Worm (Caenorhabditis elegans) whole organism, young adult: ENCODE results near the gene hsp-3.

Source experiments
- B0336.3 ChIP-seq: fragments of 200-800 bp; sonication (Bioruptor generic); IDR thresholded peaks from 2 replicates; pipeline ENCODE4 v1.3.6; 2022; ENCODE audit warnings: missing genetic modification characterization, missing compliant biosample characterization
- C06A6.2 ChIP-seq: fragments of 200-800 bp; sonication (Bioruptor generic); conservative IDR thresholded peaks from 2 replicates; pipeline ENCODE4 v1.3.6; 2022; ENCODE audit warnings: missing genetic modification characterization, missing compliant biosample characterization
- C17E4.6 ChIP-seq: fragments of 200-800 bp; sonication (Bioruptor generic); IDR thresholded peaks from 2 replicates; pipeline ENCODE4 v1.3.6; 2022; ENCODE audit warnings: missing genetic modification reagents, missing genetic modification characterization, missing compliant biosample characterization
- F10E7.11 ChIP-seq: sonication (generic microtip); optimal IDR thresholded peaks from 2 replicates; lab custom pipeline; 2017; ENCODE audit warnings: mild to moderate bottlenecking, missing genetic modification characterization, moderate library complexity, missing compliant biosample characterization
- F23B12.7 ChIP-seq: sonication (generic microtip); optimal IDR thresholded peaks from 2 replicates; lab custom pipeline; 2017; ENCODE audit warnings: missing genetic modification characterization, mild to moderate bottlenecking, missing compliant biosample characterization, antibody characterized with exemption, moderate library complexity; ENCODE audit not compliant: insufficient read depth
- F49E8.2 ChIP-seq: sonication (generic microtip); optimal IDR thresholded peaks from 3 replicates; lab custom pipeline; 2017; ENCODE audit warnings: missing genetic modification characterization, mild to moderate bottlenecking, missing compliant biosample characterization, antibody characterized with exemption, moderate library complexity; ENCODE audit not compliant: insufficient read depth
- T07F8.4 ChIP-seq: sonication (generic microtip); optimal IDR thresholded peaks from 2 replicates; lab custom pipeline; 2016; ENCODE audit warnings: mild to moderate bottlenecking, missing genetic modification characterization, moderate library complexity, missing compliant biosample characterization
- T26A5.8 ChIP-seq: sonication (generic microtip); optimal IDR thresholded peaks from 2 replicates; lab custom pipeline; 2016; ENCODE audit warnings: missing genetic modification characterization, missing compliant biosample characterization
- Y53F4B.3 ChIP-seq: fragments of 200-800 bp; sonication (Bioruptor generic); IDR thresholded peaks from 2 replicates; pipeline ENCODE4 v1.3.6; 2022; ENCODE audit warnings: missing genetic modification reagents, missing genetic modification characterization, missing compliant biosample characterization
- ama-1 ChIP-seq, 3 experiments: fragments of 150-350 bp in 1 of 3; sonication (generic microtip) in 2 of 3; optimal IDR thresholded peaks; 2 replicates each; lab custom pipeline; 2014 to 2018; ENCODE audit warnings: missing biosample characterization in 2 of 3, missing genetic modification characterization in 2 of 3, missing genetic modification reagents in 2 of 3
- aptf-3 ChIP-seq: fragments of 200-800 bp; sonication (Bioruptor generic); IDR thresholded peaks from 2 replicates; pipeline ENCODE4 v1.3.6; 2022; ENCODE audit warnings: missing genetic modification characterization, missing compliant biosample characterization
- athp-1 ChIP-seq: sonication (generic microtip); optimal IDR thresholded peaks from 2 replicates; lab custom pipeline; 2017; ENCODE audit warnings: mild to moderate bottlenecking, missing genetic modification characterization, missing compliant biosample characterization
- bed-1 ChIP-seq: fragments of 200-800 bp; sonication (Bioruptor generic); IDR thresholded peaks from 2 replicates; pipeline ENCODE4 v1.3.6; 2022; ENCODE audit warnings: missing genetic modification reagents, missing genetic modification characterization, missing compliant biosample characterization
- bed-2 ChIP-seq: fragments of 200-800 bp; sonication (Bioruptor generic); IDR thresholded peaks from 2 replicates; pipeline ENCODE4 v1.3.6; 2022; ENCODE audit warnings: missing genetic modification reagents, missing genetic modification characterization, missing compliant biosample characterization
- cebp-1 ChIP-seq, 2 experiments: fragments of 200-800 bp in 1 of 2; sonication (Bioruptor generic) in 1 of 2; sonication (generic microtip) in 1 of 2; IDR thresholded peaks in 1 of 2; optimal IDR thresholded peaks in 1 of 2; 2 replicates each; pipeline versions ENCODE4 v1.3.6 to Lab custom; 2017 to 2022; ENCODE audit warnings: missing compliant biosample characterization in 2 of 2, missing genetic modification characterization in 2 of 2, mild to moderate bottlenecking in 1 of 2, missing genetic modification reagents in 1 of 2, moderate library complexity in 1 of 2
- ceh-40 ChIP-seq: fragments of 200-800 bp; sonication (Bioruptor generic); IDR thresholded peaks from 2 replicates; pipeline ENCODE4 v1.3.6; 2022; ENCODE audit warnings: missing genetic modification characterization, missing compliant biosample characterization
- ceh-79 ChIP-seq: sonication (generic microtip); optimal IDR thresholded peaks from 2 replicates; lab custom pipeline; 2017; ENCODE audit warnings: mild to moderate bottlenecking, missing genetic modification characterization, missing compliant biosample characterization
- dpff-1 ChIP-seq: sonication (generic microtip); optimal IDR thresholded peaks from 2 replicates; lab custom pipeline; 2017; ENCODE audit warnings: mild to moderate bottlenecking, missing genetic modification characterization, missing compliant biosample characterization
- efl-1 ChIP-seq: fragments of 150-350 bp; optimal IDR thresholded peaks from 2 replicates; lab custom pipeline; 2014; ENCODE audit warnings: missing biosample characterization, missing genetic modification reagents, missing genetic modification characterization
- egl-18 ChIP-seq: fragments of 200-800 bp; sonication (Bioruptor generic); IDR thresholded peaks from 2 replicates; pipeline ENCODE4 v1.3.6; 2022; ENCODE audit warnings: missing genetic modification reagents, missing genetic modification characterization, missing compliant biosample characterization
- egl-44 ChIP-seq: fragments of 200-800 bp; sonication (Bioruptor generic); IDR thresholded peaks from 2 replicates; pipeline ENCODE4 v1.3.6; 2022; ENCODE audit warnings: missing genetic modification reagents, missing genetic modification characterization, missing compliant biosample characterization
- gei-17 ChIP-seq: fragments of 200-800 bp; sonication (Bioruptor generic); optimal IDR thresholded peaks from 2 replicates; lab custom pipeline; 2018; ENCODE audit warnings: mild to moderate bottlenecking, missing genetic modification characterization, missing compliant biosample characterization
- him-1 ChIP-seq: sonication (generic microtip); optimal IDR thresholded peaks from 2 replicates; lab custom pipeline; 2016; ENCODE audit warnings: missing genotype, missing genetic modification reagents, missing genetic modification characterization, missing compliant biosample characterization
- madf-3 ChIP-seq: fragments of 200-800 bp; sonication (Bioruptor generic); IDR thresholded peaks from 2 replicates; pipeline ENCODE4 v1.3.6; 2022; ENCODE audit warnings: missing genetic modification reagents, missing genetic modification characterization, missing compliant biosample characterization
- mcd-1 ChIP-seq: fragments of 200-800 bp; sonication (Bioruptor generic); IDR thresholded peaks from 2 replicates; pipeline ENCODE4 v1.3.6; 2022; ENCODE audit warnings: missing genetic modification reagents, missing genetic modification characterization, missing compliant biosample characterization
- mel-28 ChIP-seq: sonication (generic microtip); optimal IDR thresholded peaks from 2 replicates; lab custom pipeline; 2016; ENCODE audit warnings: borderline replicate concordance, mild to moderate bottlenecking, missing genetic modification characterization, missing compliant biosample characterization
- mes-4 ChIP-seq: sonication (generic microtip); optimal IDR thresholded peaks from 2 replicates; lab custom pipeline; 2016; ENCODE audit warnings: missing genotype, missing genetic modification characterization, missing compliant biosample characterization
- mxl-1 ChIP-seq: sonication (generic microtip); optimal IDR thresholded peaks from 2 replicates; lab custom pipeline; 2016; ENCODE audit warnings: missing genetic modification characterization, missing compliant biosample characterization
- nfya-1 ChIP-seq: sonication (generic microtip); optimal IDR thresholded peaks from 2 replicates; lab custom pipeline; 2017; ENCODE audit warnings: antibody characterized with exemption, missing compliant biosample characterization, missing genetic modification characterization, borderline replicate concordance; ENCODE audit not compliant: insufficient read depth
- nhr-120 ChIP-seq: fragments of 200-800 bp; sonication (Bioruptor generic); IDR thresholded peaks from 2 replicates; pipeline ENCODE4 v1.3.6; 2022; ENCODE audit warnings: missing genetic modification characterization, missing compliant biosample characterization
- nhr-90 ChIP-seq: sonication (generic microtip); optimal IDR thresholded peaks from 2 replicates; lab custom pipeline; 2016; ENCODE audit warnings: missing genotype, mild to moderate bottlenecking, missing genetic modification characterization, missing compliant biosample characterization
- pha-4 ChIP-seq: fragments of 150-350 bp; sonication (generic microtip); optimal IDR thresholded peaks from 2 replicates; lab custom pipeline; 2014; ENCODE audit warnings: missing biosample characterization, missing genetic modification reagents, missing genetic modification characterization
- sdz-38 ChIP-seq: sonication (generic microtip); optimal IDR thresholded peaks from 2 replicates; lab custom pipeline; 2016; ENCODE audit warnings: missing genotype, missing genetic modification characterization, missing compliant biosample characterization
- snpc-1.1 ChIP-seq: sonication (generic microtip); optimal IDR thresholded peaks from 2 replicates; lab custom pipeline; 2017; ENCODE audit warnings: missing genetic modification characterization, mild to moderate bottlenecking, missing compliant biosample characterization, antibody characterized with exemption, moderate library complexity, missing genotype, missing genetic modification reagents; ENCODE audit not compliant: insufficient read depth
- snpc-3.4 ChIP-seq: sonication (generic microtip); optimal IDR thresholded peaks from 2 replicates; lab custom pipeline; 2017; ENCODE audit warnings: missing genetic modification characterization, mild to moderate bottlenecking, missing compliant biosample characterization, antibody characterized with exemption, moderate library complexity, missing genotype, missing genetic modification reagents
- somi-1 ChIP-seq: fragments of 200-800 bp; sonication (Bioruptor generic); optimal IDR thresholded peaks from 2 replicates; lab custom pipeline; 2018; ENCODE audit warnings: mild to moderate bottlenecking, missing genetic modification characterization, missing compliant biosample characterization
- zfh-2 ChIP-seq: fragments of 200-800 bp; sonication (Bioruptor generic); conservative IDR thresholded peaks from 2 replicates; pipeline ENCODE4 v1.3.6; 2022; ENCODE audit warnings: missing genetic modification reagents, missing genetic modification characterization, missing compliant biosample characterization
- zim-3 ChIP-seq: sonication (generic microtip); optimal IDR thresholded peaks from 2 replicates; lab custom pipeline; 2017; ENCODE audit warnings: mild to moderate bottlenecking, missing genetic modification characterization, moderate library complexity, missing compliant biosample characterization
- ztf-18 ChIP-seq: sonication (generic microtip); optimal IDR thresholded peaks from 2 replicates; lab custom pipeline; 2016; ENCODE audit warnings: missing genotype, mild to moderate bottlenecking, missing genetic modification characterization, missing compliant biosample characterization
- ztf-3 ChIP-seq: fragments of 200-800 bp; sonication (Bioruptor generic); optimal IDR thresholded peaks from 2 replicates; lab custom pipeline; 2018; ENCODE audit warnings: mild to moderate bottlenecking, missing genetic modification characterization, missing compliant biosample characterization

Gene hsp-3

ce11 chrX:6091967-6092366, at the start of gene hsp-3 (continued):
- TF ChIP-seq B0336.3 (peak; percentile 98), egl-18 (GFP tag; lab: Robert Waterston, UW) (peak; percentile 82; the same call in 1 of the 2 replicates), dpff-1 (no peak), bed-1 (GFP tag; lab: Robert Waterston, UW) (no peak), bed-2 (peak; percentile 72; the same call in 1 of the 2 replicates), nhr-120 (GFP tag; lab: Robert Waterston, UW) (no peak), F10E7.11 (tag; lab: Kevin White, UChicago) (no peak), aptf-3 (0 out of 2 replicates have a peak, but pooled peaks have one; percentile 59), mxl-1 (tag; lab: Kevin White, UChicago) (no peak), zfh-2 (GFP tag; lab: Robert Waterston, UW) (peak; percentile 100), ama-1 (optimal IDR thresholded peaks at IDR 0.05; lab: Kevin White, UChicago) (no peak), ama-1 (GFP tag; optimal IDR thresholded peaks at IDR 0.05; lab: Kevin White, UChicago) (no peak), ztf-3 (GFP tag; lab: Kevin White, UChicago) (peak; percentile 85), F23B12.7 (tag; lab: Kevin White, UChicago) (no peak), egl-44 (GFP tag; lab: Robert Waterston, UW) (peak; percentile 92), sdz-38 (tag; lab: Kevin White, UChicago) (no peak), mes-4 (tag; lab: Kevin White, UChicago) (no peak), F49E8.2 (tag; lab: Kevin White, UChicago) (no peak), C06A6.2 (GFP tag; lab: Robert Waterston, UW) (peak; percentile 88), ceh-40 (0 out of 2 replicates have a peak, but pooled peaks have one; percentile 50), ztf-18 (tag; lab: Kevin White, UChicago) (peak; percentile 74), nhr-90 (peak; percentile 97), mel-28 (peak; percentile 5), snpc-1.1 (tag; lab: Kevin White, UChicago) (no peak), madf-3 (GFP tag; lab: Robert Waterston, UW) (peak; percentile 97), zim-3 (tag; lab: Kevin White, UChicago) (peak; percentile 83), mcd-1 (GFP tag; lab: Robert Waterston, UW) (peak; percentile 92), somi-1 (GFP tag; lab: Kevin White, UChicago) (peak; percentile 85), T26A5.8 (no peak), nfya-1 (tag; lab: Kevin White, UChicago) (no peak), C17E4.6 (GFP tag; lab: Robert Waterston, UW) (peak; percentile 70; the same call in 1 of the 2 replicates)

ce11 chrX:6138243-6138642, 46.3 kb upstream of the hsp-3 start, which contains the start of gene Y72A10A.1:
TSS of gene Y72A10A.1 (minus strand) at chrX:6138343.
- TF ChIP-seq ceh-79 (tag; lab: Kevin White, UChicago) (no peak), T26A5.8 (no peak), F10E7.11 (tag; lab: Kevin White, UChicago) (no peak), T07F8.4 (tag; lab: Kevin White, UChicago) (no peak), egl-18 (GFP tag; lab: Robert Waterston, UW) (no peak), him-1 (tag; lab: Kevin White, UChicago) (no peak), Y53F4B.3 (GFP tag; lab: Robert Waterston, UW) (no peak), athp-1 (no peak), F23B12.7 (tag; lab: Kevin White, UChicago) (no peak), gei-17 (no peak), efl-1 (GFP tag; lab: Kevin White, UChicago) (no peak), cebp-1 (GFP tag; IDR thresholded peaks at IDR 0.05; lab: Robert Waterston, UW) (no peak), cebp-1 (tag; optimal IDR thresholded peaks at IDR 0.05; lab: Kevin White, UChicago) (no peak), snpc-3.4 (no peak), pha-4 (tag; lab: Kevin White, UChicago) (no peak)
